Fruit fly (Drosophila melanogaster) whole organism, embryonic: ENCODE results near the gene CG8870.

Experiments
- CG11723 ChIP-seq: fragments of 200-800 bp; sonication (Bioruptor generic); optimal IDR thresholded peaks from 2 replicates; lab custom pipeline; 2017; ENCODE audit warnings: missing biosample characterization, mild to moderate bottlenecking, missing genetic modification characterization
- CG1603 ChIP-seq: fragments of 200-800 bp; sonication (Bioruptor generic); optimal IDR thresholded peaks from 2 replicates; lab custom pipeline; 2019; ENCODE audit warnings: missing biosample characterization, mild to moderate bottlenecking, missing genetic modification characterization, moderate library complexity
- CG3065 ChIP-seq: fragments of 200-800 bp; sonication (Bioruptor generic); optimal IDR thresholded peaks from 2 replicates; lab custom pipeline; 2016; ENCODE audit warnings: missing biosample characterization, missing genetic modification characterization
- CG6854 ChIP-seq: fragments of 200-800 bp; sonication (Bioruptor generic); optimal IDR thresholded peaks from 3 replicates; lab custom pipeline; 2017; ENCODE audit warnings: missing biosample characterization, mild to moderate bottlenecking, missing genetic modification characterization
- CG7745 ChIP-seq: fragments of 200-800 bp; sonication (Bioruptor generic); optimal IDR thresholded peaks from 2 replicates; lab custom pipeline; 2018; ENCODE audit warnings: missing biosample characterization, mild to moderate bottlenecking, missing genetic modification characterization, moderate library complexity
- D19B ChIP-seq: fragments of 200-800 bp; sonication (Bioruptor generic); optimal IDR thresholded peaks from 2 replicates; lab custom pipeline; 2017; ENCODE audit warnings: missing biosample characterization, mild to moderate bottlenecking, missing genetic modification characterization
- E2f2 ChIP-seq: fragments of 200-800 bp; sonication (Bioruptor generic); IDR thresholded peaks from 2 replicates; pipeline ENCODE4 v1.3.6; 2022; ENCODE audit warnings: missing biosample characterization, missing genetic modification characterization
- Hmr ChIP-seq: fragments of 200-800 bp; sonication (Bioruptor generic); optimal IDR thresholded peaks from 3 replicates; lab custom pipeline; 2017; ENCODE audit warnings: mild to moderate bottlenecking, missing biosample characterization, missing genetic modification reagents, missing genetic modification characterization
- Lim3 ChIP-seq: fragments of 200-800 bp; sonication (Bioruptor generic); IDR thresholded peaks from 2 replicates; pipeline ENCODE4 v1.3.6; 2022; ENCODE audit warnings: missing biosample characterization, missing genetic modification characterization
- NC2α ChIP-seq: fragments of 200-800 bp; sonication (Bioruptor generic); optimal IDR thresholded peaks from 2 replicates; lab custom pipeline; 2016; ENCODE audit warnings: missing biosample characterization, missing genetic modification characterization
- Taf1 ChIP-seq: fragments of 200-800 bp; sonication (Bioruptor generic); IDR thresholded peaks from 2 replicates; pipeline ENCODE4 v1.3.6; 2022; ENCODE audit warnings: missing biosample characterization, missing genetic modification characterization
- cwo ChIP-seq: fragments of 200-800 bp; sonication (Bioruptor generic); optimal IDR thresholded peaks from 3 replicates; lab custom pipeline; 2017; ENCODE audit warnings: missing biosample characterization, missing genetic modification characterization, mild to moderate bottlenecking, moderate library complexity, missing genetic modification reagents
- ewg ChIP-seq: fragments of 200-800 bp; sonication (Bioruptor generic); optimal IDR thresholded peaks from 3 replicates; lab custom pipeline; 2017; ENCODE audit warnings: mild to moderate bottlenecking, missing biosample characterization, missing genetic modification reagents, missing genetic modification characterization
- yki ChIP-seq: fragments of >200 bp; optimal IDR thresholded peaks from 3 replicates; lab custom pipeline; 2018

dm6 chr3R:13417067-13417595, 37.5 kb downstream of the CG8870 start:
- TF ChIP-seq Lim3 (GFP tag; lab: Robert Waterston, UW) (no peak), CG11723 (GFP tag; lab: Kevin White, UChicago) (no peak), CG3065 (GFP tag; lab: Kevin White, UChicago) (no peak), cwo (no peak), D19B (no peak), CG1603 (tag; lab: Kevin White, UChicago) (no peak), Taf1 (no peak), Hmr (GFP tag; lab: Kevin White, UChicago) (no peak), CG7745 (tag; lab: Kevin White, UChicago) (no peak), ewg (no peak), NC2α (no peak), E2f2 (GFP tag; lab: Robert Waterston, UW) (no peak), CG6854 (GFP tag; lab: Kevin White, UChicago) (no peak), yki (lab: Kevin White, UChicago) (no peak)
